Worm (Caenorhabditis elegans) whole organism, mixed stage, embryonic: ENCODE results near the gene W05B10.6.

Experiments
- blmp-1 ChIP-seq: fragments of 150-350 bp; optimal IDR thresholded peaks from 2 replicates; lab custom pipeline; 2014; ENCODE audit warnings: missing biosample characterization, missing genetic modification characterization
- elt-1 ChIP-seq: sonication (generic microtip); optimal IDR thresholded peaks from 2 replicates; lab custom pipeline; 2017; ENCODE audit warnings: missing genetic modification characterization, mild to moderate bottlenecking, missing compliant biosample characterization, antibody characterized with exemption, moderate library complexity, borderline replicate concordance; ENCODE audit not compliant: insufficient read depth
- elt-3 ChIP-seq: fragments of 150-350 bp; optimal IDR thresholded peaks from 2 replicates; lab custom pipeline; 2014; ENCODE audit warnings: missing biosample characterization, missing genetic modification characterization
- lsy-2 ChIP-seq: fragments of 150-350 bp; optimal IDR thresholded peaks from 2 replicates; lab custom pipeline; 2014; ENCODE audit warnings: missing biosample characterization, missing genetic modification characterization
- mep-1 ChIP-seq: fragments of 150-350 bp; optimal IDR thresholded peaks from 2 replicates; lab custom pipeline; 2017; ENCODE audit warnings: missing biosample characterization, missing genetic modification reagents, missing genetic modification characterization, inconsistent platforms
- nhr-237 ChIP-seq: fragments of 150-350 bp; optimal IDR thresholded peaks from 2 replicates; lab custom pipeline; 2014; ENCODE audit warnings: missing biosample characterization, missing genetic modification characterization
- nhr-28 ChIP-seq: fragments of 150-350 bp; optimal IDR thresholded peaks from 2 replicates; lab custom pipeline; 2014; ENCODE audit warnings: missing biosample characterization, missing genetic modification characterization
- pha-4 ChIP-seq: fragments of 150-350 bp; optimal IDR thresholded peaks from 2 replicates; lab custom pipeline; 2018; ENCODE audit warnings: missing biosample characterization, missing genetic modification reagents, missing genetic modification characterization
- snpc-4 ChIP-seq: fragments of 150-350 bp; optimal IDR thresholded peaks from 2 replicates; lab custom pipeline; 2014; ENCODE audit warnings: missing biosample characterization, missing genetic modification characterization
- unc-39 ChIP-seq: fragments of 150-350 bp; optimal IDR thresholded peaks from 2 replicates; lab custom pipeline; 2014; ENCODE audit warnings: missing biosample characterization, missing genetic modification characterization
- unc-62 ChIP-seq: fragments of 150-350 bp; optimal IDR thresholded peaks from 2 replicates; lab custom pipeline; 2014; ENCODE audit warnings: missing biosample characterization, missing genetic modification reagents, missing genetic modification characterization

DNA sequence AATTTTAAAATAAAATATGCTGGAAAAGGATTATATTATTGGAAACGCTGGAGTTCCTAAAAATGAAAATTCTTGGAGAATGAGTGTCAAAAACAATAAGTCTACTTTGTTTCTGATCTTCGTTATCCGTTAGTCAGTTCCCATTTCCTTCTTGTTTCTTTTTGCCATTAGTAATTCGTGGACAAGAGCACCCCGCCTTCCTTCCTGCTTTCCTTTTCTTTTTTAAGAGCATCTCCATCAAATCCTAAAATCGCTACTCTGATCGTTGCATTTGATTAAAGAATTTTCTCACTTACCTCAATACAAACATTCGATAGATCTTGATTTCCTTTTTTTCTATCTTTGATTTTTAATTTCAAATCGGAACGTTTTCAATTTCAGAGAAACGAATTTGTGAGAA is 21.8 kb upstream of the W05B10.6 start, which contains the start of gene frpr-15:
- TF ChIP-seq lsy-2 (no peak), snpc-4 (tag; lab: Kevin White, UChicago) (no peak), nhr-237 (tag; lab: Kevin White, UChicago) (no peak), unc-39 (tag; lab: Kevin White, UChicago) (no peak), pha-4 (tag; lab: Kevin White, UChicago) (no peak), unc-62 (GFP tag; lab: Kevin White, UChicago) (no peak), mep-1 (tag; lab: Kevin White, UChicago) (no peak), elt-3 (tag; lab: Kevin White, UChicago) (no peak), elt-1 (tag; lab: Kevin White, UChicago) (no peak), blmp-1 (tag; lab: Kevin White, UChicago) (no peak), nhr-28 (tag; lab: Kevin White, UChicago) (no peak)
